Worm (Caenorhabditis elegans): ENCODE data around the gene map-2.

- TF ChIP-seq flt-1 (GFP tag; IDR thresholded peaks at IDR 0.05) (peak; percentile 77), cog-1 (tag; optimal IDR thresholded peaks at IDR 0.05) (peak; percentile 55), T22C8.4 (GFP tag; IDR thresholded peaks at IDR 0.05) (peak; percentile 68), ztf-23 (GFP tag; IDR thresholded peaks at IDR 0.05) (peak; percentile 79), ztf-29 (GFP tag; IDR thresholded peaks at IDR 0.05) (peak; percentile 70), med-1 (GFP tag; optimal IDR thresholded peaks at IDR 0.05; ENCODE audit: insufficient read depth) (peak; percentile 62), klf-2 (GFP tag; conservative IDR thresholded peaks at IDR 0.05) (peak; percentile 65; the same call in 1 of the 2 replicates), ref-1 (GFP tag; conservative IDR thresholded peaks at IDR 0.05) (no peak), tab-1 (GFP tag; IDR thresholded peaks at IDR 0.05) (peak; percentile 78)
Measured at ce11 chrIV:16865487-16865886, 10.8 kb upstream of the map-2 start, which contains the start of gene gtsf-1.
